Worm (Caenorhabditis elegans) whole organism, L4 larva: ENCODE data around the gene Y110A2AL.3.
A peak's percentile ranks its signal among the peaks of the same experiment; 100 is the strongest.

Experiments used
- D1046.2 ChIP-seq: fragments of 200-800 bp; sonication (Bioruptor generic); IDR thresholded peaks from 2 replicates; pipeline ENCODE4 v1.3.6; 2022; ENCODE audit warnings: missing genetic modification characterization, missing compliant biosample characterization
- F10B5.3 ChIP-seq: sonication (generic microtip); optimal IDR thresholded peaks from 2 replicates; lab custom pipeline; 2016; ENCODE audit warnings: mild to moderate bottlenecking, missing genetic modification characterization, missing compliant biosample characterization
- F26F4.8 ChIP-seq: fragments of 200-800 bp; sonication (Bioruptor generic); conservative IDR thresholded peaks from 2 replicates; pipeline ENCODE4 v1.3.6; 2022; ENCODE audit warnings: missing genetic modification characterization, missing compliant biosample characterization
- F37D6.2 ChIP-seq: sonication (generic microtip); optimal IDR thresholded peaks from 2 replicates; lab custom pipeline; 2016; ENCODE audit warnings: mild to moderate bottlenecking, missing genetic modification characterization, missing compliant biosample characterization
- F44E2.7 ChIP-seq: fragments of 200-800 bp; sonication (Bioruptor generic); IDR thresholded peaks from 2 replicates; pipeline ENCODE4 v2.1.2; 2022; ENCODE audit warnings: missing genetic modification characterization, missing compliant biosample characterization
- F49E8.2 ChIP-seq: sonication (generic microtip); optimal IDR thresholded peaks from 2 replicates; lab custom pipeline; 2016; ENCODE audit warnings: missing compliant biosample characterization, mild to moderate bottlenecking, missing genetic modification characterization, borderline replicate concordance
- R02D3.7 ChIP-seq: fragments of 150-350 bp; sonication (generic microtip); optimal IDR thresholded peaks from 3 replicates; lab custom pipeline; 2014; ENCODE audit warnings: missing biosample characterization, missing genetic modification characterization
- Y105C5A.15 ChIP-seq: fragments of 200-800 bp; sonication (Bioruptor generic); IDR thresholded peaks from 2 replicates; pipeline ENCODE4 v1.3.6; 2022; ENCODE audit warnings: missing genetic modification characterization, missing compliant biosample characterization
- Y48G9A.11 ChIP-seq: fragments of 200-800 bp; sonication (Bioruptor generic); IDR thresholded peaks from 2 replicates; pipeline ENCODE4 v1.3.6; 2022; ENCODE audit warnings: missing genetic modification reagents, missing genetic modification characterization, missing compliant biosample characterization
- ZK337.2 ChIP-seq: fragments of 200-800 bp; sonication (Bioruptor generic); IDR thresholded peaks from 2 replicates; pipeline ENCODE4 v1.3.6; 2022; ENCODE audit warnings: missing genetic modification reagents, missing genetic modification characterization, missing compliant biosample characterization
- aha-1 ChIP-seq: fragments of 150-350 bp; peaks from one replicate; lab custom pipeline; 2014; ENCODE audit warnings: missing biosample characterization, missing genetic modification characterization
- arid-1 ChIP-seq: fragments of 200-800 bp; sonication (Bioruptor generic); conservative IDR thresholded peaks from 2 replicates; pipeline ENCODE4 v1.3.6; 2022; ENCODE audit warnings: missing genetic modification reagents, missing genetic modification characterization, missing compliant biosample characterization
- ceh-20 ChIP-seq: fragments of 200-800 bp; sonication (Bioruptor generic); IDR thresholded peaks from 2 replicates; pipeline ENCODE4 v1.3.6; 2022; ENCODE audit warnings: missing genetic modification reagents, missing genetic modification characterization, missing compliant biosample characterization
- ceh-28 ChIP-seq: fragments of 150-350 bp; optimal IDR thresholded peaks from 2 replicates; lab custom pipeline; 2014; ENCODE audit warnings: missing biosample characterization, missing genetic modification reagents, missing genetic modification characterization
- ctbp-1 ChIP-seq: fragments of 200-800 bp; sonication (Bioruptor generic); IDR thresholded peaks from 2 replicates; pipeline ENCODE4 v1.3.6; 2022; ENCODE audit warnings: missing genetic modification reagents, missing genetic modification characterization, missing compliant biosample characterization
- daf-16 ChIP-seq, 3 experiments: sonication (generic microtip); optimal IDR thresholded peaks; 2 replicates each; lab custom pipeline; 2016 to 2017; ENCODE audit warnings: missing genetic modification characterization in 3 of 3, missing genetic modification reagents in 3 of 3, mild to moderate bottlenecking in 2 of 3, missing compliant biosample characterization in 2 of 3, missing biosample characterization in 1 of 3, moderate library complexity in 1 of 3
- dmd-6 ChIP-seq: fragments of 200-800 bp; sonication (Bioruptor generic); IDR thresholded peaks from 2 replicates; pipeline ENCODE4 v1.3.6; 2022; ENCODE audit warnings: missing genetic modification reagents, missing genetic modification characterization, missing compliant biosample characterization
- dmd-8 ChIP-seq: fragments of 200-800 bp; sonication (Bioruptor generic); IDR thresholded peaks from 2 replicates; pipeline ENCODE4 v1.3.6; 2022; ENCODE audit warnings: missing genetic modification characterization, missing compliant biosample characterization
- dmd-9 ChIP-seq: fragments of 200-800 bp; sonication (Bioruptor generic); IDR thresholded peaks from 2 replicates; pipeline ENCODE4 v1.3.6; 2022; ENCODE audit warnings: missing genetic modification reagents, missing genetic modification characterization, missing compliant biosample characterization
- dpl-1 ChIP-seq: fragments of 150-350 bp; optimal IDR thresholded peaks from 2 replicates; lab custom pipeline; 2014; ENCODE audit warnings: missing biosample characterization, missing genetic modification reagents, missing genetic modification characterization
- egl-27 ChIP-seq: sonication (generic microtip); optimal IDR thresholded peaks from 3 replicates; lab custom pipeline; 2017; ENCODE audit warnings: missing biosample characterization, missing genetic modification reagents, missing genetic modification characterization
- egl-43 ChIP-seq: fragments of 200-800 bp; sonication (Bioruptor generic); IDR thresholded peaks from 2 replicates; pipeline ENCODE4 v1.3.6; 2022; ENCODE audit warnings: missing genetic modification reagents, missing genetic modification characterization, missing compliant biosample characterization
- fkh-10 ChIP-seq: fragments of 150-350 bp; optimal IDR thresholded peaks from 2 replicates; lab custom pipeline; 2014; ENCODE audit warnings: missing biosample characterization, missing genetic modification reagents, missing genetic modification characterization
- hlh-30 ChIP-seq: sonication (generic microtip); optimal IDR thresholded peaks from 2 replicates; lab custom pipeline; 2017; ENCODE audit warnings: antibody characterized with exemption, mild to moderate bottlenecking, missing genetic modification characterization, missing compliant biosample characterization; ENCODE audit not compliant: insufficient read depth
- lim-7 ChIP-seq: fragments of 200-800 bp; sonication (Bioruptor generic); IDR thresholded peaks from 2 replicates; pipeline ENCODE4 v1.3.6; 2022; ENCODE audit warnings: missing genetic modification characterization, missing compliant biosample characterization
- lin-13 ChIP-seq: fragments of 150-350 bp; optimal IDR thresholded peaks from 2 replicates; lab custom pipeline; 2014; ENCODE audit warnings: missing biosample characterization, missing genetic modification reagents, missing genetic modification characterization
- lin-29 ChIP-seq: fragments of 200-800 bp; sonication (Bioruptor generic); IDR thresholded peaks from 2 replicates; pipeline ENCODE4 v1.3.6; 2022; ENCODE audit warnings: missing genetic modification reagents, missing genetic modification characterization, missing compliant biosample characterization
- lsy-2 ChIP-seq, 2 experiments: fragments of 150-350 bp in 1 of 2; sonication (generic microtip) in 1 of 2; optimal IDR thresholded peaks; 2 replicates each; lab custom pipeline; 2014 to 2017; ENCODE audit warnings: missing biosample characterization in 2 of 2, missing genetic modification characterization in 2 of 2
- madf-5 ChIP-seq, 2 experiments: fragments of 200-800 bp; sonication (Bioruptor generic); IDR thresholded peaks; 2 replicates each; pipeline ENCODE4 v1.3.6; 2022; ENCODE audit warnings: missing compliant biosample characterization in 2 of 2, missing genetic modification characterization in 2 of 2
- madf-9 ChIP-seq: fragments of 200-800 bp; sonication (Bioruptor generic); conservative IDR thresholded peaks from 2 replicates; pipeline ENCODE4 v1.3.6; 2022; ENCODE audit warnings: missing genetic modification reagents, missing genetic modification characterization, missing compliant biosample characterization
- mdt-29 ChIP-seq: fragments of 200-800 bp; sonication (Bioruptor generic); IDR thresholded peaks from 2 replicates; pipeline ENCODE4 v1.3.6; 2022; ENCODE audit warnings: missing genetic modification reagents, missing genetic modification characterization, missing compliant biosample characterization
- mes-2 ChIP-seq: sonication (generic microtip); optimal IDR thresholded peaks from 2 replicates; lab custom pipeline; 2016; ENCODE audit warnings: missing genotype, mild to moderate bottlenecking, missing genetic modification characterization, missing compliant biosample characterization; ENCODE audit not compliant: poor library complexity, severe bottlenecking
- mxl-2 ChIP-seq: fragments of 200-800 bp; sonication (Bioruptor generic); conservative IDR thresholded peaks from 2 replicates; pipeline ENCODE4 v1.3.6; 2022; ENCODE audit warnings: missing genetic modification reagents, missing genetic modification characterization, missing compliant biosample characterization
- nhr-102 ChIP-seq: sonication (generic microtip); optimal IDR thresholded peaks from 2 replicates; lab custom pipeline; 2016; ENCODE audit warnings: mild to moderate bottlenecking, missing genetic modification characterization, moderate library complexity, missing compliant biosample characterization
- nhr-28 ChIP-seq: fragments of 150-350 bp; optimal IDR thresholded peaks from 2 replicates; lab custom pipeline; 2014; ENCODE audit warnings: missing biosample characterization, missing genetic modification characterization
- nhr-42 ChIP-seq: fragments of 200-800 bp; sonication (Bioruptor generic); IDR thresholded peaks from 2 replicates; pipeline ENCODE4 v1.3.6; 2022; ENCODE audit warnings: missing genetic modification characterization, missing compliant biosample characterization
- nhr-6 ChIP-seq: fragments of 150-350 bp; optimal IDR thresholded peaks from 2 replicates; lab custom pipeline; 2014; ENCODE audit warnings: missing biosample characterization, missing genetic modification characterization
- nhr-76 ChIP-seq: fragments of 150-350 bp; optimal IDR thresholded peaks from 2 replicates; lab custom pipeline; 2014; ENCODE audit warnings: missing biosample characterization, missing genetic modification characterization
- pha-4 ChIP-seq, 2 experiments: fragments of 150-350 bp in 1 of 2; fragments of 200-800 bp in 1 of 2; sonication (Bioruptor generic) in 1 of 2; IDR thresholded peaks in 1 of 2; optimal IDR thresholded peaks in 1 of 2; 2 replicates each; pipeline versions ENCODE4 v1.3.6 to Lab custom; 2014 to 2022; ENCODE audit warnings: missing genetic modification characterization in 2 of 2, missing genetic modification reagents in 2 of 2, missing biosample characterization in 1 of 2, missing compliant biosample characterization in 1 of 2
- php-3 ChIP-seq: fragments of 200-800 bp; sonication (Bioruptor generic); IDR thresholded peaks from 2 replicates; pipeline ENCODE4 v1.3.6; 2022; ENCODE audit warnings: missing genetic modification reagents, missing genetic modification characterization, missing compliant biosample characterization
- rbr-2 ChIP-seq: sonication (generic microtip); optimal IDR thresholded peaks from 2 replicates; lab custom pipeline; 2016; ENCODE audit warnings: missing genotype, missing genetic modification characterization, missing compliant biosample characterization
- set-16 ChIP-seq: fragments of 200-800 bp; sonication (Bioruptor generic); IDR thresholded peaks from 2 replicates; pipeline ENCODE4 v1.3.6; 2022; ENCODE audit warnings: missing genetic modification reagents, missing genetic modification characterization, missing compliant biosample characterization
- snpc-1.2 ChIP-seq: fragments of 200-800 bp; sonication (Bioruptor generic); IDR thresholded peaks from 2 replicates; pipeline ENCODE4 v1.3.6; 2022; ENCODE audit warnings: missing genetic modification reagents, missing genetic modification characterization, missing compliant biosample characterization
- tra-1 ChIP-seq: fragments of 200-800 bp; sonication (Bioruptor generic); IDR thresholded peaks from 2 replicates; pipeline ENCODE4 v1.3.6; 2022; ENCODE audit warnings: missing genetic modification reagents, missing genetic modification characterization, missing compliant biosample characterization
- unc-39 ChIP-seq: sonication (generic microtip); optimal IDR thresholded peaks from 2 replicates; lab custom pipeline; 2017; ENCODE audit warnings: missing biosample characterization, missing genetic modification characterization
- vab-7 ChIP-seq: fragments of 200-800 bp; sonication (Bioruptor generic); IDR thresholded peaks from 2 replicates; pipeline ENCODE4 v1.3.6; 2022; ENCODE audit warnings: missing genetic modification reagents, missing genetic modification characterization, missing compliant biosample characterization
- zfp-3 ChIP-seq: fragments of 200-800 bp; sonication (Bioruptor generic); conservative IDR thresholded peaks from 2 replicates; pipeline ENCODE4 v1.3.6; 2022; ENCODE audit warnings: missing genetic modification reagents, missing genetic modification characterization, missing compliant biosample characterization

Gene Y110A2AL.3

DNA sequence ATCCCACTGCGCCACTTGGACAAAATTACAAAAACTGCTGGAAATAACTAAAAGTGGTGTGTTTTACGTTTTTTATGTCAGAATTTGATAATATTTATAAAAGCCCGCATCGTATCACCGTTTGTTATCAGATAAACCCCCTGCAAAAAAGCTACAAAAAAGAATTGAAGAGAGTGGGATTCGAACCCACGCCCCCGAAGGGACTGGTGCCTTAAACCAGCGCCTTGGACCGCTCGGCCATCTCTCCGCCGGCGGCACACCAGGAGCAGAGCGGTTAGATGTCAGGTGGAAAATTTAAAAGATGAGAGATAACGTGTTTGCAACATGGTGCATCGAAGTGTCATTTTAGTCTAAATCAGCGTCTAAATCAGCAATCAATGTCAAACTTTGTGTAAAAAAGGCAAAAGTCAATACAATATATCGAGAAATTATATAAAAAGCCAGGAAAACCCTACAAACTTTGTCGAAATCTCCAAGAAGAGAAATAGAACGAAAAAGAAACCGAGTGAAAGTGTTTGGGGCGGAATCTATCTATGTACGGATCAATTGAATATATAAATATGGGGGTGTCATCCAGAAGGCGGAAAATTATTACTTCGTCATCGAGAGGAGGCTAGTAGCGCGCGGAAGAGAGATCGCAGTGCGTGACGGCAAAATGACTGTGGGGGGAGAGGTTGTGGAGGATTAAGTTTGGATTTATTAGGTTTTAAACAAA is 5.3 kb upstream of the Y110A2AL.3 start:
- TF ChIP-seq ceh-28 (tag; lab: Kevin White, UChicago), result no peak
- TF ChIP-seq D1046.2, result 0 out of 2 replicates have a peak, but pooled peaks have one; percentile 20
- TF ChIP-seq mes-2 (tag; lab: Kevin White, UChicago), result peak; percentile 49
- 0 out of 2 replicates have a peak, but pooled peaks have one; percentile 22 for TF ChIP-seq dmd-6 (GFP tag; lab: Robert Waterston, UW)
- TF ChIP-seq F44E2.7 (GFP tag; lab: Robert Waterston, UW), result no peak
- no peak for TF ChIP-seq nhr-76 (tag; lab: Kevin White, UChicago)
- TF ChIP-seq nhr-28 (tag; lab: Kevin White, UChicago), result peak; percentile 9
- peak; percentile 3 for TF ChIP-seq rbr-2 (tag; lab: Kevin White, UChicago)
- TF ChIP-seq php-3 (GFP tag; lab: Robert Waterston, UW), result 0 out of 2 replicates have a peak, but pooled peaks have one; percentile 16
- no peak for TF ChIP-seq lsy-2 (tag; optimal IDR thresholded peaks at IDR 0.05; lab: Kevin White, UChicago)
- no peak for TF ChIP-seq lin-29 (GFP tag; lab: Robert Waterston, UW)
- TF ChIP-seq dmd-9, result no peak
- 0 out of 2 replicates have a peak, but pooled peaks have one; percentile 23 for TF ChIP-seq ctbp-1 (GFP tag; lab: Robert Waterston, UW)
- TF ChIP-seq mxl-2, result no peak
- peak; percentile 30; the same call in 1 of the 2 replicates for TF ChIP-seq Y105C5A.15
- no peak for TF ChIP-seq R02D3.7 (tag; lab: Kevin White, UChicago)
- TF ChIP-seq lim-7 (GFP tag; lab: Robert Waterston, UW), result peak; percentile 71
- TF ChIP-seq F26F4.8 (GFP tag; lab: Robert Waterston, UW), result 0 out of 2 replicates have a peak, but pooled peaks have one; percentile 25
- TF ChIP-seq ZK337.2 (GFP tag; lab: Robert Waterston, UW), result peak; percentile 42; the same call in 1 of the 2 replicates
- TF ChIP-seq arid-1 (GFP tag; lab: Robert Waterston, UW), result peak; percentile 66
- TF ChIP-seq nhr-6 (tag; lab: Kevin White, UChicago), result no peak
- 0 out of 2 replicates have a peak, but pooled peaks have one; percentile 33 for TF ChIP-seq Y48G9A.11 (GFP tag; lab: Robert Waterston, UW)
- TF ChIP-seq nhr-42 (GFP tag; lab: Robert Waterston, UW), result 0 out of 2 replicates have a peak, but pooled peaks have one; percentile 50
- 0 out of 2 replicates have a peak, but pooled peaks have one; percentile 10 for TF ChIP-seq mdt-29 (GFP tag; lab: Robert Waterston, UW)
- peak; percentile 76 for TF ChIP-seq dmd-8 (GFP tag; lab: Robert Waterston, UW)
- TF ChIP-seq F49E8.2 (tag; lab: Kevin White, UChicago), result no peak
- TF ChIP-seq hlh-30, result no peak
- TF ChIP-seq egl-27, result no peak
- TF ChIP-seq egl-43 (GFP tag; lab: Robert Waterston, UW), result peak; percentile 85
- TF ChIP-seq fkh-10 (GFP tag; lab: Kevin White, UChicago), result no peak
- TF ChIP-seq nhr-102 (tag; lab: Kevin White, UChicago), result peak; percentile 0
- TF ChIP-seq F37D6.2 (tag; lab: Kevin White, UChicago), result no peak
- no peak for TF ChIP-seq zfp-3 (GFP tag; lab: Robert Waterston, UW)
- 0 out of 4 replicates have a peak, but pooled peaks of 1 of the 2 experiments have one; percentile 60 for TF ChIP-seq madf-5 (GFP tag; IDR thresholded peaks at IDR 0.05; lab: Robert Waterston, UW)
- TF ChIP-seq snpc-1.2, result peak; percentile 30; the same call in 1 of the 2 replicates
- TF ChIP-seq daf-16 (GFP tag; optimal IDR thresholded peaks at IDR 0.05; lab: Kevin White, UChicago), result peak in 1 of 2 experiments; percentile 23
- TF ChIP-seq daf-16 (tag; optimal IDR thresholded peaks at IDR 0.05; lab: Kevin White, UChicago), result no peak
- TF ChIP-seq vab-7 (GFP tag; lab: Robert Waterston, UW), result peak; percentile 72
- no peak for TF ChIP-seq dpl-1 (GFP tag; lab: Kevin White, UChicago)
- TF ChIP-seq unc-39, result no peak
- peak; percentile 95 for TF ChIP-seq aha-1 (tag; lab: Kevin White, UChicago)
- TF ChIP-seq tra-1 (GFP tag; lab: Robert Waterston, UW), result peak; percentile 60; the same call in 1 of the 2 replicates
- peak; percentile 71 for TF ChIP-seq set-16
- no peak for TF ChIP-seq madf-9 (GFP tag; lab: Robert Waterston, UW)
- peak; percentile 75; the same call in 1 of the 2 replicates for TF ChIP-seq pha-4 (GFP tag; IDR thresholded peaks at IDR 0.05; lab: Robert Waterston, UW)
- TF ChIP-seq pha-4 (tag; optimal IDR thresholded peaks at IDR 0.05; lab: Kevin White, UChicago), result no peak
- no peak for TF ChIP-seq ceh-20
- TF ChIP-seq F10B5.3, result peak; percentile 20
- TF ChIP-seq lin-13, result peak; percentile 65
